Worm (Caenorhabditis elegans) whole organism, young adult: ENCODE results near the gene fbxa-96.

ENCODE experiments used
- Y56A3A.18 ChIP-seq: fragments of 200-800 bp; sonication (Bioruptor generic); IDR thresholded peaks from 2 replicates; pipeline ENCODE4 v1.3.6; 2022; ENCODE audit warnings: missing genetic modification reagents, missing genetic modification characterization, missing compliant biosample characterization
- nfya-1 ChIP-seq: sonication (generic microtip); optimal IDR thresholded peaks from 2 replicates; lab custom pipeline; 2017; ENCODE audit warnings: antibody characterized with exemption, missing compliant biosample characterization, missing genetic modification characterization, borderline replicate concordance; ENCODE audit not compliant: insufficient read depth
- snpc-4 ChIP-seq, 5 experiments: fragments of 150-350 bp in 1 of 5; sonication (generic microtip) in 4 of 5; optimal IDR thresholded peaks; 2 replicates each; lab custom pipeline; 2014 to 2018; ENCODE audit warnings: missing genetic modification characterization in 5 of 5, missing biosample characterization in 3 of 5, antibody characterized with exemption in 2 of 5, mild to moderate bottlenecking in 2 of 5, missing compliant biosample characterization in 2 of 5, missing genotype in 2 of 5, moderate library complexity in 2 of 5, missing genetic modification reagents in 1 of 5
- unc-62 ChIP-seq: fragments of 150-350 bp; optimal IDR thresholded peaks from 2 replicates; lab custom pipeline; 2014; ENCODE audit warnings: missing biosample characterization, missing genetic modification reagents, missing genetic modification characterization
- ztf-28 ChIP-seq: fragments of 200-800 bp; sonication (Bioruptor generic); IDR thresholded peaks from 2 replicates; pipeline ENCODE4 v1.3.6; 2022; ENCODE audit warnings: missing genetic modification reagents, missing genetic modification characterization, missing compliant biosample characterization

ce11 chrX:15042549-15042948, 17.7 kb downstream of the fbxa-96 start:
- TF ChIP-seq snpc-4 (GFP tag; optimal IDR thresholded peaks at IDR 0.05; lab: Kevin White, UChicago) (no peak), snpc-4 (tag; optimal IDR thresholded peaks at IDR 0.05; lab: Kevin White, UChicago) (no peak), unc-62 (GFP tag; lab: Kevin White, UChicago) (no peak), nfya-1 (no peak), ztf-28 (GFP tag; lab: Robert Waterston, UW) (no peak), Y56A3A.18 (GFP tag; lab: Robert Waterston, UW) (no peak)
